Fruit fly (Drosophila melanogaster) whole organism, embryonic: ENCODE measurements around the gene CG14787.

ENCODE experiments used
- D19A ChIP-seq: fragments of 200-800 bp; optimal IDR thresholded peaks from 3 replicates; lab custom pipeline; 2019; ENCODE audit warnings: missing biosample characterization, mild to moderate bottlenecking, missing genetic modification characterization, moderate library complexity
- nom ChIP-seq: fragments of 200-800 bp; sonication (Bioruptor generic); optimal IDR thresholded peaks from 2 replicates; lab custom pipeline; 2017; ENCODE audit warnings: missing biosample characterization, missing genetic modification characterization, mild to moderate bottlenecking, moderate library complexity, missing genetic modification reagents
- scrt ChIP-seq: fragments of 200-800 bp; sonication (Bioruptor generic); optimal IDR thresholded peaks from 2 replicates; lab custom pipeline; 2018; ENCODE audit warnings: missing biosample characterization, mild to moderate bottlenecking, missing genetic modification characterization, moderate library complexity
- sens ChIP-seq: fragments of 200-800 bp; sonication (Bioruptor generic); peaks from one replicate; lab custom pipeline; 2016; ENCODE audit warnings: missing biosample characterization, missing genetic modification characterization

The CG14787 gene

dm6 chrX:1411225-1411932, 50.1 kb downstream of the CG14787 start (continued):
- TF ChIP-seq nom, result peak; percentile 15
- TF ChIP-seq scrt (GFP tag; lab: Kevin White, UChicago), result peak; percentile 34
- TF ChIP-seq sens, result peak; percentile 23
- TF ChIP-seq D19A, result peak; percentile 90
